Worm (Caenorhabditis elegans): ENCODE data around the gene F56B3.11.

DNA sequence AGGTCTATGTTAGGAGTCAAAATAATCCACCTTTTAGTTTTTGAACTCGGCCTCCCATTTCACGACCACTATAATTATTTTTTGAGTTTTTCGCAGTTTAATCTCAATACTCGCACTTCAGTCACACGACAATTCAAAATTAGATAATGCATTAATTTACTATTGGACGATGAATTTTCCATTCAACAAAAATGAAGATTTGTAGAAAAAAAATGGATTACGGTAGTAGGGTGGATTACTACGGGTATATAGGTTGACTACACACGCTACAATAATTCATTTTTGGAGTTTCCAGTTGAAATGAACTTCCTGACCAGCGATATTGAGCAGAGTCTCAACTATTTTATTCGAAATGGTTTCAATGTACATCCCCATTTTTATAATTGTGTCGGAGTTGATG lies 40.0 kb downstream of the F56B3.11 start, which contains the start of gene srt-23:
- TF ChIP-seq ceh-34 (tag; optimal IDR thresholded peaks at IDR 0.05) (no peak), pha-4 (tag; optimal IDR thresholded peaks at IDR 0.05) (no peak), npax-4 (tag; optimal IDR thresholded peaks at IDR 0.05) (no peak), ceh-19 (GFP tag; optimal IDR thresholded peaks at IDR 0.05) (no peak), ceh-6 (GFP tag; optimal IDR thresholded peaks at IDR 0.05) (no peak), lin-11 (tag; optimal IDR thresholded peaks at IDR 0.05) (no peak), tbx-2 (tag; optimal IDR thresholded peaks at IDR 0.05) (no peak)
